Fruit fly (Drosophila melanogaster): ENCODE data around the gene CG15743.

CG15743 gene

DNA sequence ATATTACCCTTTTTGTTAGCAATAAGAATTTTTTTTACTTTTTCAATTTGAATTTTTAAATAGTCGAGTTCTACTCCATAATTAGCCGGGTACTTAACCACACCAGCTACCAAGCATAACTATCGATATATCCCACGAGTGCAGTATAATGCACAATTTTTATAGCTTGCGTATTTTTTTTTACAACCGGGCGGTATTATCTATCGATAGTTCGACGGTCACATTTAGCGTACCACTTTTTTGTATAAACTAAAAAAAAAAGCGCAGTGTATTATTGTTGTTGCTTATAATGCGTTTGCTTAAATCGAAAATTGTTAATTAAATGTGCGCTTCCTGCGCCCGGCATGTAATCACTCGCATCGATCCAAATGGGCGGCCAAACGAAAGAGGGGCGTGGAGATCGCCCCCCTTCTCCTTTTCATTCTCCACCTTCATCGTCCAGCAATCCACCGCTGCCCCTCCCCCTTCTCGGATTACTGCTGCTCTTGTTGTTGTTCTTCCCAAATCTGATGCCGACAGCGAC lies 2.4 kb downstream of the CG15743 start, which contains the start of gene Remo (continued):
- TF ChIP-seq so (GFP tag; IDR thresholded peaks at IDR 0.05) (peak; percentile 66; the same call in 1 of the 3 replicates), scrt (GFP tag; optimal IDR thresholded peaks at IDR 0.05) (no peak), dan (GFP tag; IDR thresholded peaks at IDR 0.05) (no peak), CG17912 (GFP tag; optimal IDR thresholded peaks at IDR 0.05) (no peak), CG10267 (tag; optimal IDR thresholded peaks at IDR 0.05) (peak; percentile 46), CG13296 (GFP tag; optimal IDR thresholded peaks at IDR 0.05) (no peak), Oli (tag; optimal IDR thresholded peaks at IDR 0.05) (no peak), Xrp1 (GFP tag; IDR thresholded peaks at IDR 0.05) (no peak), CG7357 (GFP tag; IDR thresholded peaks at IDR 0.05) (no peak), slp2 (GFP tag; optimal IDR thresholded peaks at IDR 0.05) (no peak), jigr1 (GFP tag; IDR thresholded peaks at IDR 0.05) (no peak), h (optimal IDR thresholded peaks at IDR 0.05) (no peak), NfI (GFP tag; optimal IDR thresholded peaks at IDR 0.05) (no peak), ac (GFP tag; optimal IDR thresholded peaks at IDR 0.05) (no peak), CG10321 (GFP tag; IDR thresholded peaks at IDR 0.05) (no peak), CG13894 (tag; optimal IDR thresholded peaks at IDR 0.05) (peak; percentile 51), CG13775 (GFP tag; optimal IDR thresholded peaks at IDR 0.05) (no peak), Elba2 (GFP tag; optimal IDR thresholded peaks at IDR 0.05) (peak; percentile 89), CG6765 (GFP tag; optimal IDR thresholded peaks at IDR 0.05) (no peak), D19A (tag; optimal IDR thresholded peaks at IDR 0.05) (no peak), ewg (GFP tag; optimal IDR thresholded peaks at IDR 0.05) (peak; percentile 39), cwo (GFP tag; optimal IDR thresholded peaks at IDR 0.05) (no peak), abd-A (tag; optimal IDR thresholded peaks at IDR 0.05) (no peak), CG11456 (GFP tag; IDR thresholded peaks at IDR 0.05) (no peak), CG15696 (tag; optimal IDR thresholded peaks at IDR 0.05) (no peak), CG11504 (tag; optimal IDR thresholded peaks at IDR 0.05) (no peak), tgo (GFP tag; IDR thresholded peaks at IDR 0.05) (no peak), Lpt (GFP tag; optimal IDR thresholded peaks at IDR 0.05) (no peak), CG9609 (GFP tag; optimal IDR thresholded peaks at IDR 0.05) (no peak), CG11723 (GFP tag; optimal IDR thresholded peaks at IDR 0.05) (no peak), pita (GFP tag; optimal IDR thresholded peaks at IDR 0.05) (peak; percentile 78), Atf-2 (GFP tag; optimal IDR thresholded peaks at IDR 0.05) (no peak), onecut (GFP tag; IDR thresholded peaks at IDR 0.05) (no peak), sens (GFP tag) (no peak), HmgZ (tag; optimal IDR thresholded peaks at IDR 0.05) (peak; percentile 60), C15 (GFP tag; IDR thresholded peaks at IDR 0.05) (no peak), CG8089 (GFP tag; optimal IDR thresholded peaks at IDR 0.05) (no peak), Mrtf (GFP tag; IDR thresholded peaks at IDR 0.05) (no peak), grau (tag; optimal IDR thresholded peaks at IDR 0.05) (no peak), Adf1 (GFP tag; IDR thresholded peaks at IDR 0.05) (peak; percentile 86), CG1602 (GFP tag; optimal IDR thresholded peaks at IDR 0.05) (no peak), Hsf (GFP tag; optimal IDR thresholded peaks at IDR 0.05) (no peak), ash1 (GFP tag; optimal IDR thresholded peaks at IDR 0.05) (no peak), CG34376 (GFP tag; optimal IDR thresholded peaks at IDR 0.05) (no peak), gfzf (GFP tag; optimal IDR thresholded peaks at IDR 0.05) (peak; percentile 95), Sry-δ (GFP tag; optimal IDR thresholded peaks at IDR 0.05) (peak; percentile 86), HmgD (GFP tag; optimal IDR thresholded peaks at IDR 0.05) (peak; percentile 4), CG7839 (tag; optimal IDR thresholded peaks at IDR 0.05) (no peak), CG14965 (GFP tag; optimal IDR thresholded peaks at IDR 0.05; ENCODE audit: borderline replicate concordance) (no peak), crc (GFP tag; optimal IDR thresholded peaks at IDR 0.05) (no peak), Aef1 (GFP tag; IDR thresholded peaks at IDR 0.05) (peak; percentile 52; the same call in 2 of the 3 replicates), hbn (GFP tag; IDR thresholded peaks at IDR 0.05; ENCODE audit: partially characterized antibody) (peak; percentile 61)

Data from whole organism, embryonic.